Worm (Caenorhabditis elegans): Measurements from ENCODE around the gene cst-2.

- TF ChIP-seq hlh-8 (tag; optimal IDR thresholded peaks at IDR 0.05) = no peak
- TF ChIP-seq nhr-11 (tag; optimal IDR thresholded peaks at IDR 0.05) = no peak
- no peak for TF ChIP-seq ama-1 (optimal IDR thresholded peaks at IDR 0.05)
- TF ChIP-seq pqm-1 (tag; optimal IDR thresholded peaks at IDR 0.05) = no peak
- no peak for TF ChIP-seq tbx-2 (tag; optimal IDR thresholded peaks at IDR 0.05)
- TF ChIP-seq tbx-7 (tag; optimal IDR thresholded peaks at IDR 0.05) = no peak
Observed at ce11 chrX:4377689-4378088, 41.8 kb upstream of the cst-2 start, which contains the start of gene R160.12.
